Worm (Caenorhabditis elegans) whole organism, mixed stage, embryonic: Measurements from ENCODE around the gene Y67D8B.3.

ENCODE experiments used
- bed-3 ChIP-seq: fragments of 200-800 bp; sonication (Bioruptor generic); optimal IDR thresholded peaks from 3 replicates; lab custom pipeline; 2018; ENCODE audit warnings: mild to moderate bottlenecking, missing genetic modification characterization, moderate library complexity, missing compliant biosample characterization
- blmp-1 ChIP-seq: fragments of 150-350 bp; optimal IDR thresholded peaks from 2 replicates; lab custom pipeline; 2014; ENCODE audit warnings: missing biosample characterization, missing genetic modification characterization
- ceh-39 ChIP-seq: fragments of 150-350 bp; optimal IDR thresholded peaks from 2 replicates; lab custom pipeline; 2014; ENCODE audit warnings: missing biosample characterization, missing genetic modification characterization
- ceh-83 ChIP-seq: fragments of 200-800 bp; sonication (Bioruptor generic); optimal IDR thresholded peaks from 2 replicates; lab custom pipeline; 2018; ENCODE audit warnings: mild to moderate bottlenecking, missing genetic modification characterization, missing compliant biosample characterization
- ces-1 ChIP-seq: fragments of 150-350 bp; optimal IDR thresholded peaks from 2 replicates; lab custom pipeline; 2014; ENCODE audit warnings: missing biosample characterization, missing genetic modification reagents, missing genetic modification characterization
- cnd-1 ChIP-seq: fragments of 200-800 bp; sonication (Bioruptor generic); optimal IDR thresholded peaks from 2 replicates; lab custom pipeline; 2018; ENCODE audit warnings: mild to moderate bottlenecking, missing genetic modification characterization, missing compliant biosample characterization
- drap-1 ChIP-seq: fragments of 200-800 bp; sonication (Bioruptor generic); optimal IDR thresholded peaks from 3 replicates; lab custom pipeline; 2018; ENCODE audit warnings: mild to moderate bottlenecking, missing genetic modification characterization, missing compliant biosample characterization
- elt-1 ChIP-seq: sonication (generic microtip); optimal IDR thresholded peaks from 2 replicates; lab custom pipeline; 2017; ENCODE audit warnings: missing genetic modification characterization, mild to moderate bottlenecking, missing compliant biosample characterization, antibody characterized with exemption, moderate library complexity, borderline replicate concordance; ENCODE audit not compliant: insufficient read depth
- elt-3 ChIP-seq: fragments of 150-350 bp; optimal IDR thresholded peaks from 2 replicates; lab custom pipeline; 2014; ENCODE audit warnings: missing biosample characterization, missing genetic modification characterization
- flh-1 ChIP-seq: fragments of 200-800 bp; sonication (Bioruptor generic); optimal IDR thresholded peaks from 2 replicates; lab custom pipeline; 2018; ENCODE audit warnings: mild to moderate bottlenecking, missing genetic modification characterization, moderate library complexity, missing compliant biosample characterization
- ham-2 ChIP-seq: fragments of 200-800 bp; sonication (Bioruptor generic); optimal IDR thresholded peaks from 2 replicates; lab custom pipeline; 2018; ENCODE audit warnings: mild to moderate bottlenecking, missing genetic modification characterization, missing compliant biosample characterization
- hlh-1 ChIP-seq: fragments of 150-350 bp; optimal IDR thresholded peaks from 2 replicates; lab custom pipeline; 2014; ENCODE audit warnings: missing biosample characterization, missing genetic modification reagents, missing genetic modification characterization
- lin-13 ChIP-seq: fragments of 150-350 bp; optimal IDR thresholded peaks from 2 replicates; lab custom pipeline; 2014; ENCODE audit warnings: missing biosample characterization, missing genetic modification characterization
- lin-32 ChIP-seq: fragments of 200-800 bp; sonication (Bioruptor generic); optimal IDR thresholded peaks from 2 replicates; lab custom pipeline; 2018; ENCODE audit warnings: mild to moderate bottlenecking, missing genetic modification characterization, missing compliant biosample characterization
- lsy-2 ChIP-seq: fragments of 150-350 bp; optimal IDR thresholded peaks from 2 replicates; lab custom pipeline; 2014; ENCODE audit warnings: missing biosample characterization, missing genetic modification characterization
- mab-5 ChIP-seq: fragments of 150-350 bp; optimal IDR thresholded peaks from 2 replicates; lab custom pipeline; 2014; ENCODE audit warnings: missing biosample characterization, missing genetic modification characterization
- mep-1 ChIP-seq: fragments of 150-350 bp; optimal IDR thresholded peaks from 2 replicates; lab custom pipeline; 2017; ENCODE audit warnings: missing biosample characterization, missing genetic modification reagents, missing genetic modification characterization, inconsistent platforms
- mls-2 ChIP-seq: sonication (generic microtip); optimal IDR thresholded peaks from 2 replicates; lab custom pipeline; 2016; ENCODE audit warnings: mild to moderate bottlenecking, missing genetic modification characterization, moderate library complexity, missing compliant biosample characterization
- nhr-12 ChIP-seq: fragments of 150-350 bp; optimal IDR thresholded peaks from 2 replicates; lab custom pipeline; 2014; ENCODE audit warnings: missing biosample characterization, missing genetic modification characterization
- nhr-2 ChIP-seq: fragments of 150-350 bp; optimal IDR thresholded peaks from 2 replicates; lab custom pipeline; 2014; ENCODE audit warnings: missing biosample characterization, missing genetic modification characterization
- sem-2 ChIP-seq: fragments of 200-800 bp; sonication (Bioruptor generic); optimal IDR thresholded peaks from 2 replicates; lab custom pipeline; 2018; ENCODE audit warnings: mild to moderate bottlenecking, missing genetic modification characterization, missing compliant biosample characterization
- snpc-4 ChIP-seq: fragments of 150-350 bp; optimal IDR thresholded peaks from 2 replicates; lab custom pipeline; 2014; ENCODE audit warnings: missing biosample characterization, missing genetic modification characterization
- sptf-1 ChIP-seq: sonication (generic microtip); optimal IDR thresholded peaks from 2 replicates; lab custom pipeline; 2017; ENCODE audit warnings: mild to moderate bottlenecking, missing genetic modification characterization, moderate library complexity, missing compliant biosample characterization
- tbx-8 ChIP-seq: fragments of 200-800 bp; sonication (Bioruptor generic); optimal IDR thresholded peaks from 2 replicates; lab custom pipeline; 2018; ENCODE audit warnings: mild to moderate bottlenecking, missing genetic modification characterization, moderate library complexity, missing compliant biosample characterization
- unc-120 ChIP-seq: sonication (generic microtip); optimal IDR thresholded peaks from 2 replicates; lab custom pipeline; 2017; ENCODE audit warnings: missing genetic modification characterization, missing compliant biosample characterization; ENCODE audit not compliant: poor library complexity, severe bottlenecking
- unc-39 ChIP-seq: fragments of 150-350 bp; optimal IDR thresholded peaks from 2 replicates; lab custom pipeline; 2014; ENCODE audit warnings: missing biosample characterization, missing genetic modification characterization
- unc-62 ChIP-seq: fragments of 150-350 bp; optimal IDR thresholded peaks from 2 replicates; lab custom pipeline; 2014; ENCODE audit warnings: missing biosample characterization, missing genetic modification reagents, missing genetic modification characterization
- zip-8 ChIP-seq: fragments of 150-350 bp; optimal IDR thresholded peaks from 2 replicates; lab custom pipeline; 2014; ENCODE audit warnings: missing biosample characterization, missing genetic modification characterization
- ztf-11 ChIP-seq: fragments of 150-350 bp; optimal IDR thresholded peaks from 2 replicates; lab custom pipeline; 2014; ENCODE audit warnings: missing biosample characterization, missing genetic modification characterization

Gene Y67D8B.3

DNA sequence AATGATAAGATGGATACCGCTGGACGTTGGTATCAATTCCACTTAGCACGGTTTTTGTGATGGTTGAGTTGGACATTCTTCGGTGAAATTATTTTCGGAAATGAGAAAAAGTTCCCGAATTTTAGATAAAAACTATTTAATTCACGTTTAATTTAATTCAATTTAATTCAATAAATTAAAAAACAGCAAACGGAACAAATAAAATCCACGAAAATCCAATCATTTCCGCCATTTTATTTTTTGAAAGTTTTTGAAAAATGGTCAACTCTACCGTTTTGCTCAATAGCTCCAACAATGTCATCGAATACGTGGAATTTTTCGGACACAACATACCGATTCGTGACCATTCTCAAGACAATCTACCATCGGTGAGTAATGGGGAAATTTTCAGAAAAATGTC, at the start of gene Y67D8B.3, which contains the start of gene Y67D8B.5:
Gene Y67D8B.3 (minus strand): TSS at position 101 of the 400 bp plus-strand sequence.
Gene Y67D8B.5 (plus strand): TSS at position 233 of the 400 bp plus-strand sequence.
- TF ChIP-seq hlh-1 (tag; lab: Kevin White, UChicago), result no peak
- TF ChIP-seq mab-5, result no peak
- no peak for TF ChIP-seq lsy-2 (tag; lab: Kevin White, UChicago)
- no peak for TF ChIP-seq lin-32 (GFP tag; lab: Kevin White, UChicago)
- no peak for TF ChIP-seq ceh-83 (GFP tag; lab: Kevin White, UChicago)
- no peak for TF ChIP-seq sem-2 (GFP tag; lab: Kevin White, UChicago)
- no peak for TF ChIP-seq lin-13 (tag; lab: Kevin White, UChicago)
- no peak for TF ChIP-seq unc-120 (tag; lab: Kevin White, UChicago)
- no peak for TF ChIP-seq bed-3 (GFP tag; lab: Kevin White, UChicago)
- TF ChIP-seq tbx-8 (GFP tag; lab: Kevin White, UChicago), result no peak
- no peak for TF ChIP-seq zip-8 (tag; lab: Kevin White, UChicago)
- TF ChIP-seq mls-2 (tag; lab: Kevin White, UChicago), result no peak
- TF ChIP-seq nhr-2 (tag; lab: Kevin White, UChicago), result no peak
- TF ChIP-seq blmp-1, result no peak
- TF ChIP-seq ceh-39 (tag; lab: Kevin White, UChicago), result no peak
- TF ChIP-seq ces-1, result no peak

ce11 chrIV:3251551-3251950, 49.5 kb upstream of the Y67D8B.3 start:
- no peak for TF ChIP-seq unc-39
- TF ChIP-seq ham-2, result no peak
- TF ChIP-seq snpc-4 (tag; lab: Kevin White, UChicago), result no peak
- TF ChIP-seq elt-1 (tag; lab: Kevin White, UChicago), result no peak
- TF ChIP-seq cnd-1, result no peak
- no peak for TF ChIP-seq sem-2 (GFP tag; lab: Kevin White, UChicago)
- TF ChIP-seq blmp-1, result no peak
- TF ChIP-seq lin-32 (GFP tag; lab: Kevin White, UChicago), result no peak

ce11 chrIV:3250020-3250419, 48.0 kb upstream of the Y67D8B.3 start:
- TF ChIP-seq mab-5 (no peak), ham-2 (no peak), ztf-11 (tag; lab: Kevin White, UChicago) (no peak), elt-1 (tag; lab: Kevin White, UChicago) (no peak), bed-3 (GFP tag; lab: Kevin White, UChicago) (no peak), nhr-2 (tag; lab: Kevin White, UChicago) (no peak), unc-39 (no peak), lin-13 (tag; lab: Kevin White, UChicago) (no peak), drap-1 (GFP tag; lab: Kevin White, UChicago) (no peak), ceh-39 (tag; lab: Kevin White, UChicago) (no peak)

- TF ChIP-seq ham-2 (no peak), elt-1 (tag; lab: Kevin White, UChicago) (no peak), zip-8 (tag; lab: Kevin White, UChicago) (no peak), lin-13 (tag; lab: Kevin White, UChicago) (no peak), flh-1 (GFP tag; lab: Kevin White, UChicago) (no peak), nhr-2 (tag; lab: Kevin White, UChicago) (no peak), drap-1 (GFP tag; lab: Kevin White, UChicago) (no peak), ztf-11 (tag; lab: Kevin White, UChicago) (no peak), lin-32 (GFP tag; lab: Kevin White, UChicago) (no peak), lsy-2 (tag; lab: Kevin White, UChicago) (no peak), ces-1 (no peak), unc-39 (no peak), elt-3 (no peak)
Observed at ce11 chrIV:3246873-3247272, 44.9 kb upstream of the Y67D8B.3 start.

- TF ChIP-seq elt-1 (tag; lab: Kevin White, UChicago) (no peak), hlh-1 (tag; lab: Kevin White, UChicago) (no peak), ceh-83 (GFP tag; lab: Kevin White, UChicago) (no peak), mep-1 (tag; lab: Kevin White, UChicago) (no peak), drap-1 (GFP tag; lab: Kevin White, UChicago) (no peak), tbx-8 (GFP tag; lab: Kevin White, UChicago) (no peak), unc-120 (tag; lab: Kevin White, UChicago) (no peak), blmp-1 (no peak), flh-1 (GFP tag; lab: Kevin White, UChicago) (no peak), nhr-12 (no peak), sptf-1 (no peak), cnd-1 (no peak), unc-62 (GFP tag; lab: Kevin White, UChicago) (no peak), mls-2 (tag; lab: Kevin White, UChicago) (no peak)
Observed at ce11 chrIV:3234269-3234668, 32.3 kb upstream of the Y67D8B.3 start.
